Fruit fly (Drosophila melanogaster): Measurements from ENCODE around the gene CG17738.

Gene CG17738

dm6 chr3R:12221366-12221916 is 49.2 kb upstream of the CG17738 start, which contains the start of gene CG4860 (continued):
- TF ChIP-seq dac (GFP tag; optimal IDR thresholded peaks at IDR 0.05) (peak; percentile 67), dsx (GFP tag; optimal IDR thresholded peaks at IDR 0.05; ENCODE audit: poor library complexity, severe bottlenecking) (no peak), CG11902 (GFP tag; optimal IDR thresholded peaks at IDR 0.05) (peak; percentile 67), CG6276 (GFP tag; optimal IDR thresholded peaks at IDR 0.05) (peak; percentile 84), achi (GFP tag; optimal IDR thresholded peaks at IDR 0.05) (peak; percentile 89), acj6 (GFP tag; optimal IDR thresholded peaks at IDR 0.05) (peak; percentile 40), fd59A (GFP tag; optimal IDR thresholded peaks at IDR 0.05) (peak; percentile 63), Lpt (GFP tag; optimal IDR thresholded peaks at IDR 0.05) (peak; percentile 82), Hr39 (GFP tag; optimal IDR thresholded peaks at IDR 0.05) (peak; percentile 86), CG4318 (GFP tag; optimal IDR thresholded peaks at IDR 0.05) (peak; percentile 63), Ets96B (tag; optimal IDR thresholded peaks at IDR 0.05) (peak; percentile 78), CG34406 (GFP tag; optimal IDR thresholded peaks at IDR 0.05) (peak; percentile 84), CG8632 (GFP tag; optimal IDR thresholded peaks at IDR 0.05) (peak; percentile 78), CG15336 (GFP tag; IDR thresholded peaks at IDR 0.05) (peak; percentile 91), net (GFP tag; optimal IDR thresholded peaks at IDR 0.05) (peak; percentile 90)

- TF ChIP-seq CG32006 (GFP tag; optimal IDR thresholded peaks at IDR 0.05) (no peak), pdm3 (GFP tag; optimal IDR thresholded peaks at IDR 0.05) (no peak), acj6 (GFP tag; optimal IDR thresholded peaks at IDR 0.05) (no peak), CG4318 (GFP tag; optimal IDR thresholded peaks at IDR 0.05) (no peak), achi (GFP tag; optimal IDR thresholded peaks at IDR 0.05) (no peak), fd85E (GFP tag; optimal IDR thresholded peaks at IDR 0.05) (no peak), CG10669 (GFP tag; optimal IDR thresholded peaks at IDR 0.05) (no peak), spab (GFP tag; optimal IDR thresholded peaks at IDR 0.05) (no peak), CG6808 (GFP tag; optimal IDR thresholded peaks at IDR 0.05) (no peak), CG6792 (GFP tag; optimal IDR thresholded peaks at IDR 0.05) (no peak), Blimp-1 (GFP tag; optimal IDR thresholded peaks at IDR 0.05) (no peak), salr (GFP tag; optimal IDR thresholded peaks at IDR 0.05) (no peak), CG16779 (tag; optimal IDR thresholded peaks at IDR 0.05) (no peak), Eip75B (GFP tag; optimal IDR thresholded peaks at IDR 0.05) (no peak), CG7368 (GFP tag; optimal IDR thresholded peaks at IDR 0.05) (no peak), CG11294 (GFP tag; IDR thresholded peaks at IDR 0.05) (no peak), CG8119 (GFP tag; IDR thresholded peaks at IDR 0.05) (no peak), Smox (GFP tag; optimal IDR thresholded peaks at IDR 0.05) (no peak), Hr4 (GFP tag; optimal IDR thresholded peaks at IDR 0.05) (no peak)
These were observed 48.6 kb upstream of the CG17738 start, which contains the start of gene Rsbp15 for dm6 chr3R:12222093-12222492. TSS of gene Rsbp15 (plus strand) at chr3R:12222387.

dm6 chr3R:12224919-12225318 is 45.8 kb upstream of the CG17738 start, which contains the start of gene CG17404:
TSS of gene CG17404 (minus strand) at chr3R:12225019.
- TF ChIP-seq CG6808 (GFP tag; optimal IDR thresholded peaks at IDR 0.05) (no peak), fkh (GFP tag; optimal IDR thresholded peaks at IDR 0.05) (no peak), Ets96B (tag; optimal IDR thresholded peaks at IDR 0.05) (no peak), pdm3 (GFP tag; optimal IDR thresholded peaks at IDR 0.05) (no peak), CG34406 (GFP tag; optimal IDR thresholded peaks at IDR 0.05) (no peak), CG9139 (GFP tag; optimal IDR thresholded peaks at IDR 0.05) (no peak)

- peak; percentile 34 for TF ChIP-seq svp (GFP tag)
- TF ChIP-seq CG32006 (GFP tag; optimal IDR thresholded peaks at IDR 0.05): no peak
These were observed 44.5 kb upstream of the CG17738 start, which contains the start of gene CG12256 for dm6 chr3R:12226239-12226638. TSS of gene CG12256 (minus strand) at chr3R:12226339.
